Worm (Caenorhabditis elegans) whole organism, L2 larva: Measurements from ENCODE around the gene ZK856.5.

ENCODE experiments used
- Y55F3AM.14 ChIP-seq: fragments of 200-800 bp; sonication (Bioruptor generic); optimal IDR thresholded peaks from 2 replicates; lab custom pipeline; 2018; ENCODE audit warnings: mild to moderate bottlenecking, missing genetic modification characterization, missing compliant biosample characterization
- aly-2 ChIP-seq: fragments of 150-350 bp; optimal IDR thresholded peaks from 2 replicates; lab custom pipeline; 2014; ENCODE audit warnings: missing biosample characterization, missing genetic modification characterization
- ceh-82 ChIP-seq: fragments of 150-350 bp; optimal IDR thresholded peaks from 2 replicates; lab custom pipeline; 2014; ENCODE audit warnings: missing biosample characterization, missing genetic modification characterization
- egl-27 ChIP-seq: sonication (generic microtip); optimal IDR thresholded peaks from 3 replicates; lab custom pipeline; 2017; ENCODE audit warnings: missing biosample characterization, missing genetic modification reagents, missing genetic modification characterization
- elt-1 ChIP-seq: fragments of 150-350 bp; optimal IDR thresholded peaks from 2 replicates; lab custom pipeline; 2014; ENCODE audit warnings: missing biosample characterization, missing genetic modification characterization
- nhr-12 ChIP-seq: fragments of 150-350 bp; optimal IDR thresholded peaks from 2 replicates; lab custom pipeline; 2014; ENCODE audit warnings: missing biosample characterization, missing genetic modification characterization
- nhr-25 ChIP-seq: fragments of 150-350 bp; sonication (generic microtip); optimal IDR thresholded peaks from 3 replicates; lab custom pipeline; 2014; ENCODE audit warnings: missing biosample characterization, missing genetic modification characterization
- snpc-4 ChIP-seq: fragments of 150-350 bp; optimal IDR thresholded peaks from 2 replicates; lab custom pipeline; 2014; ENCODE audit warnings: missing biosample characterization, missing genetic modification characterization
- unc-62 ChIP-seq: fragments of 150-350 bp; optimal IDR thresholded peaks from 2 replicates; lab custom pipeline; 2014; ENCODE audit warnings: missing biosample characterization, missing genetic modification reagents, missing genetic modification characterization
- ztf-11 ChIP-seq: sonication (generic microtip); optimal IDR thresholded peaks from 2 replicates; lab custom pipeline; 2017; ENCODE audit warnings: missing biosample characterization, missing genetic modification characterization

DNA sequence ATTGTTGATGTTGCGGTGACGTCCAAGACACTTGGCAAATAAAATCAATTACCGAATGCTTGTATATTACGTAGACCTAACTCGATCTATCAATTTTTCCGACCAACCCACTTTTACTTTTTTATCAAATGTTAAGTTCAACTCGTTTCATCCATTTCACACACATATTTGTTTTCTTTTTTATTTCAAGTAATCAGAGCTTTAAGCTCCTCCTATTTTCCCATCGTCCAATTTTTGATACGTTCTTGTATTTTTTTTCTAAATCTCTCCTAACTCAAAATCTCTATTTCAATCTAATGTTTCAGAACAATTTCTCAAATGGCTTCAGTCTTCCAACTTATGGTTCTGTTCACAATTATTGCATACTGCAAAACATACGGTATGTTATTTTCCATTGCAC lies 8.5 kb upstream of the ZK856.5 start, which contains the start of gene ZK856.6:
- no peak for TF ChIP-seq ztf-11 (tag; lab: Kevin White, UChicago)
- TF ChIP-seq Y55F3AM.14, result no peak
- TF ChIP-seq aly-2, result no peak
- TF ChIP-seq unc-62 (GFP tag; lab: Kevin White, UChicago), result no peak
- TF ChIP-seq elt-1, result no peak
- no peak for TF ChIP-seq nhr-12 (tag; lab: Kevin White, UChicago)
- no peak for TF ChIP-seq egl-27 (tag; lab: Kevin White, UChicago)
- no peak for TF ChIP-seq snpc-4 (tag; lab: Kevin White, UChicago)
- no peak for TF ChIP-seq ceh-82
- TF ChIP-seq nhr-25, result no peak
